Fruit fly (Drosophila melanogaster) ovary, adult (tissue): ENCODE data around the gene Sh.

Source experiments
- CG17801 ChIP-seq: fragments of 200-800 bp; optimal IDR thresholded peaks from 2 replicates; lab custom pipeline; 2019; ENCODE audit warnings: missing biosample characterization, mild to moderate bottlenecking, missing genetic modification characterization, moderate library complexity; ENCODE audit not compliant: partially characterized antibody

Gene Sh

DNA sequence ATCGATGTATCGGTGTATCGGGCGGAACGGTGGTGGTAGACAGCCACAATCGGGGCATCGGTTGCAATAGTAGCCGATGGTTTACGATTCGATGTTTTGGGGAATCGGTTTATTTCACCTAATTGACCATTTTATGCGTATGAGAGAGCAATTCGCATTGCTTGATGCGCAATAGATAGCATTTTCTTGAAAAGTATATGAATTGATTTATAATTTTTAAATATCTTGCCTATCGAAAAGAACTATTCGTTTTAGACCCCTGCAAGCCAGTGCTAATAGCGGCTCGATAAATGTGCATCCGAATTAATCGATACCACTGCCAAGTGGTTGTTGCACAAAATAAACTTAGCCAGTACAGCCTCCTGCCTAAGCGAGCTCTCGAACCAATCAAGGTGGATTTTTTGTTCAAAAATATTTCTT is 175.8 kb downstream of the Sh start, which contains the start of gene mnb:
mnb (minus strand) TSS at position 15 of the 420 bp plus-strand sequence.
- no peak for TF ChIP-seq CG17801 (GFP tag; lab: Kevin White, UChicago)

DNA sequence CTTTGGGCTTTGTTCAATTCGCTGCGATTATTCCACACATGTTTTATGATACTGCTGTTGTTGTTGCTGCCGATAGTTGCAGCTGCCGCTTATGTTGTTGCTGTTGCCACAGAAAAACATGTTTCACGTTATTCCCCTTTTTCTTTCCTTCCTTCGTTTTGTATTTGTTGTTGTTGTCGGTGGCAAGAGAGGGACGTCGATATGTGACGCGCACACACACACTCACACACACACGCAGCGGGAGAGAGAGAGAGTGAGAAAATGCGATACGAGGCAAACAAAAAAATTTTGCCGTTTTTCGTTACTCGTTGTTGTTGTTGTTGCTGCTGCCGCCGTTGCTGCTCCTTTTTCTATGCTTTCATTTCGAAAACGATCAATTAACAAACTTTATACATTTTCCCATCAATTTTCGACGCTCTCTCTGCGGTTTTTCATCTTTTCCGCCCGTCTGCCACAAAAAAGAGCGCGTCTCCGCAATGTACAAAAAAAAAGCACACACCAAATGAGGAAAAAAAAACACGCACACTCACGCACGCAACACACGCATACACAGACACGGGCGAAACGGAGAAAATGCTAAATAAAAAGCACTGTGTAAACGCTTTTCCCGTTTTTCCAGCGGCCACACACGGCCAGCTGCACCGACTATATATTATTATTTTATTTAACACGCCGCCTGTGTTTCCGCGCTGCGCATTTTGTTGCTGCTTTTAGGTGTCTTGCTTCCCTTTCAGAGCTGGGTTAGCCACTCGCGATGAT is 176.4 kb downstream of the Sh start:
- peak; percentile 29 for TF ChIP-seq CG17801 (GFP tag; lab: Kevin White, UChicago)

DNA sequence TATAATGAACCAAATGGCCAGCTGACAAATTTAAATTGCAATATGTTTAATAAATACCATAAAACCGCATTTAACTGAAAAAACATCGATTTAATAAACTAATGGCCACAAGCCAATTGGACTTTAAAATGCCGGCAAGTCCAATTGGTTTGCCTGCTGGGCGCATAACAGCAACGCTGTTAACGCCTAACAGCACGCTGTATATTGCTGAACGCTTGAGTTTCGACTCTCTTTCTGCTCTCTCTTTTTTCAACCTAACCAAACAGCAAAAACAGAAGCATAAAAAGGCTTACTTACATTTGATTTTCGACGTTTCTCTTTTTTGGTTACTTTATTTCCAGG is 177.0 kb downstream of the Sh start:
- TF ChIP-seq CG17801 (GFP tag; lab: Kevin White, UChicago) = no peak

DNA sequence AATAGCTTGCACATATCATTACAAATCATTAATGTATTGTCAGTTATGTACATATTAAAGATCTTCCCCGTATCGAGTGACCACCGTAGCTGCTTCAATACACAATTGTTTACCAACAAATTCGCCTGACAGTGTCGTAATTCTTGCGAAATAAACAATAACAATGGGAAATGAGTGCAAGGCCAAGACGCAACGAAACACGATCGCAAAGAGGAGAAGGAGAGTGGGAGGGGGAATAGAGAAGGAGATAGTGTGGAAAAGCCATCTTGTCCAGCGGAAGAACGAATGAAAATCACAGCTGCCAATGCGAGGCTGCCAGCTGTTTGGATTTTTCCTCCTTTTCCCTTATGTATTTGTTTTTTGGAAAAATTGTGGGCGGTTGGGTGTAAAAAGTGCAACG is 177.8 kb downstream of the Sh start:
- TF ChIP-seq CG17801 (GFP tag; lab: Kevin White, UChicago) = no peak

DNA sequence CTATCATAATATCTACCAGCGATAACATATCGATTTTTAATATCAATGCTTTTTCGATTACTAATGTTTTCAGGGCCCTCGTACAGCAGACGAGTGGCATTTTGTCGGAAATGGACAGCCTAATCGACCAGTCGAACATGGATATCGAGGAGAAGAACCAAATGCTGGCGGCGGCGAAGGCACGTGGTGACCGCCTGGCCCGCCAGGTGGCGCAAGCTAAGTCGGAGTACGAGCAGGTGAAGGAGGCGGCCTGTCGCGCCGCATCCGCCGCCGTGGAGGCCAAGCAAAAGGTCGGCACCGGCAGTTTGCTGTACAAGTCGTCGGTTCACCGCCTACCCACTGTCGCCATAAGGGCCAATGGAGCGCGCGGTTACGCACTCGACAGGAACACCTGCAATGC is 178.5 kb downstream of the Sh start:
- TF ChIP-seq CG17801 (GFP tag; lab: Kevin White, UChicago) = no peak

DNA sequence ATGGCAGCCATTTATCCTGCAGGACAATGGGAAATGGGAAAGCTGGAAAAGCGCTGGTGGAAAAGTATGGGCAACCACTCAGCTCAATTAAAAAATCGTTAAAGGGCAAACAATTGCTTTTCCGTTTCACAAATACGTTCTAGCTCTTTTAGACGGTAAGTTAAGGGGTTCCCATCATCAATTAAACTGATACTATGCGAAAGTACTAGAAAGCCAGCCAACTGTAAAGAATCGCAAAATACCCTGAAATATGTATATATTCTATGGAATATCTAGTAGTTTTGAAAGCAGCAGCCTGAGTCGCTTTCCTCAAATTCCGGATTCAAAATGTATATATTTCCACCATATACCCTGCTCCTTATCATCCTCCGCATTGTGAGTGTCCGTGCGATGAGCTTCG is 179.6 kb downstream of the Sh start, which contains the start of gene CG12985:
CG12985 (plus strand) TSS at position 301 of the 400 bp plus-strand sequence.
- TF ChIP-seq CG17801 (GFP tag; lab: Kevin White, UChicago) = no peak

DNA sequence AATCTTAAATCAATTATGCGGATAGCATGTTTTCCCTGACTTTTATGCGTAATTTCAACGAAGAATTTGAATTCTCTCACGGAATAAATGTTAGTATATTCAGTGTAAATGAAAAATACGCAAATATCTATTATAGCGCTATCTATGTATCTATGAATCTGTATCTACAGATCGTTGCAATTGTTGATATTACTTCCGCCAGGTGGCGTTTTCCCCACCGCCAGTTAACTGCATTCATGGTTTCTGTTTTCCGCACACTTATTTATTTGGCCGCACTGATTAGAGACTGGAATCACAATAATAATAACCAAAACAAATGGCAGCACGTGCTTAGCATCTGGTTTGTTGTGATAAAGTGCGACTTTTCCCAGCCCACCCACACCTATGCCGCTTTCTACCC is 180.3 kb downstream of the Sh start:
- TF ChIP-seq CG17801 (GFP tag; lab: Kevin White, UChicago) = no peak

DNA sequence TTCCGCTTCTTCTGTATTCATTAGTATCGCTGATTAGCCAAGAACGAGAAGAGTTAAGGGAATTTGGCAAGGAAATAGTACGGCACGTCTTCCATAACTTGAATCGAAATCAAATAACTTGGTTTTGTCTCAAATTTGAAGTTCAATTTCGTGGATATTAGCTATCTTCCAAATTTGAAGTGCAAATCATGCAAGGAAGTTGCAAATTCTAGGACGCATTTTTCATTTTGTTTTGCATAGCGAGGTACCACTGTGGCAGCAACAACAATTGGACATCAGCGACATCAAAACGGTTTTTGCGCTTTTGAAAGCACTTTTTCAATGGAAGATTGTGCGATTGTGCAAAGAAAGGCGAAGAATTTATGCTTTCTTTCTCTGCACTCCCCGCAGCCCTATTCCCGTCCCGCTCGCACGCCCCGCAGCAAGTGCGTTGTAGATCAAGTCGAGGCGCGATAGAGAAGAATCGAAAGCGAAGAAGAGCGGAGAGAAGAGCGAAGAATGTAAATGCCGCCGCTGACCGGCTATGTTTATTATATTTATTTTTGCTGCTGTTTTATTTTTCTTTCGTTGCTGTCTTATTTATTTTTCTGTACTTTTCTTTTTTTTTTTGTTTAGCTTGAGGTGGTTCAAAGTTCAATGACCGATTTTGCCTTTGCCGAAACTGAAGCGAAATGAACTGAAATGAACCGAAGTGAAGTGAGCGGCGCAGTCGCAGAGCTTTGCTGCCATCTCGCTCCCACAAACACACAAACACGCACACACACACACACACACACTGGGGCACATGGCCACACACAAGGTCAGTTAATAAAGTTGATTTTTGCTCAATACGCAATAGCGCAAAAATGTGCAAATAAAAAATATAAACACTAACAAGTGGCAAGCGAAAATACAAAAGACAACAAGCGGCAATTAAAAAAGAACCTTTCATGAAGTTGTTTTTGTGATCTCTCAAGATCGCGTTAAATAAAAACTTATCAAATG is 181.6 kb downstream of the Sh start:
- TF ChIP-seq CG17801 (GFP tag; lab: Kevin White, UChicago) = peak; percentile 74

DNA sequence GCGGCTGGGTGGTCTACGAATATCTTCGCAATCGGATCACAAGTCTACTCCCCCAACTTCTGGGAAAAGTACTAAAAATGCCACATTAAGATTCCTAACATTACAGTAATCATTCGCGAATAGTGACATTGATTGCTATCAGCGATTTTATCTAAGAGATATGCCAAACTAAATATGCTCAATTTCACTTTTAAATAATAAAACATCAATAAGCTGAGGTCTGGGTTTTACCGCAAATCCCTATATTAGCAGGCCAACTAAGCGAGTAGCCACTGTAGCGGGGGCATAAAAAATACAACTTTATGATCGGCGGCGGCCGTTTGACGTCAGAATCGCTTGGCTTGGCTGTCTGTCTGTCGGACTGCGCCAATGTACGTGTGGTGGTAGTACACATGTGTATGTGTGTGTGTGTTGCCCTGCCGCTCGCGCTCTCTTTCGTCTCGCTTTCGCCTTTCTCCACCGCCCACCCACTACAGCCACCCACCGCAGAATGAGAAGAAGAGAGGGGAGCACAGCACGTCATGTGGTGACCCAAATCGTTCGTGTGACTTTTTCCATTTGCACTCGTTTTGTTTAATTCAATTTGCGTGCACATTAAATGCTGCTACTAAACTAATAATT is 182.7 kb downstream of the Sh start:
- peak; percentile 92 for TF ChIP-seq CG17801 (GFP tag; lab: Kevin White, UChicago)

DNA sequence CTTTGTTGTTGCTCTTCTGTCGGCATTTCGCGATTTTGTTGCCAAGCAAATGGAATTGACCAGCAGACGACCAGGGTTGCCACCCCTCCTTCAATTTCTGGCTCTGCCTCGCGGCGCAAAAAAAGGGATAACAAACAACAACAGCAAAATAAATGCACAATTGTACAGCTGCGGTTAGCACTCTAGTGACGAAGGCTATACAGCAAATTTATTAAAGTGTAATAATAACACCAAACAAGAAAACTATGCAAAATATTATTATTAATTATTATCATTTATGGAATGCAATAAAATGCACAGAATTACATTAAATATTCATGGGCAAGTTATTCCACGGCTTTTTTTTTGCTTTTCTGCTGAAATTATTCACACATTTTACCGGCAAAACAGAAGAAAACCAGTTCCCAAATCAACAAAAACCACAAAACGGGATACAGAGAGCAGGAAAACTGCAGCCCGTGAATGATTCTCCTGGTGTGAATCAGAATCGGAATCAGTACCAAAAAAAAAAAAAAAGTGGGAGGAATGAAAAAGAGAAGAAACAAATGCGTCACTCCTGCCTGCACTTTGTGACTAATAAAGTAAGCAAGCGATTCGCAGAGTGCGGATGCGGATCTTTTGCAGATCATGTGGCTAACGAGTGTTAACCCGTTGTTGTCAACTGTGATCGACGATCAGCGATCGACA is 183.7 kb downstream of the Sh start:
- TF ChIP-seq CG17801 (GFP tag; lab: Kevin White, UChicago) = no peak

DNA sequence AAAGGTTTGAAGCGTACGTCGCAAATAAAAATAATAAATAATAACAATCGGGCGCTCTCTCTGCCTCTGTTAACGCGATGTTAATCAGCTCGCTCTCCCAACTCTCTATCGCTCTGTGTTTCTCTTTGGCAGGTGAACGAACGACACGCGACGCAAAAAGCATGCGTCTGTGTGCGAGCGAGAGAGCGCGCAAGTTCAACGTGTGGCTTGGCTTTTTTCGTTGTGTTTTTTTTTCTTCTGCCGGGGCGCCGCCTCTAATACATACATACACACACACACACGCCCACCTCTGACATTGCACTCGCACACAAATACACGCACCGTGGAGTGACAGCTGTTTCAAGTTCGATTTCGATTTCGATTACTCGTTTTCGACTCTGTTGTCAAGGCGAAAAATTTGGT is 184.4 kb downstream of the Sh start:
- no peak for TF ChIP-seq CG17801 (GFP tag; lab: Kevin White, UChicago)

DNA sequence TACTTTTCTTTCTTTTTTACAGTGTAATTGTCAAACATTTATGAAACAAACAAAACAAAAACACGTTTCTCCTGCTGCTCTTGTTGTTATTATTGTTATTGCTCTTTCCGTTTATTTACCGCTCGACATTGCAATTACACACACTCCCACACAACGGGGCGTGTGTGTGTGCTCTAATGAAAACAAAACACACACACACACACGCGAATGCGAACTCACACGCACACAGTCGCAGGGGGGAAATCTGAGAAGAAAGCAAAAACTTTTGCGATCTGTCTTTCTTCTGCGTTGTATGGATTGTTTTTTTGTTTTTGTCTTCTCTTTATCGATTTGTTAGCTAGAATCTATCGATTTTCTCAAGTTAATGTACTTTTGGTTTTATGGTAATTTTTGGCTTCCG is 185.1 kb downstream of the Sh start:
- no peak for TF ChIP-seq CG17801 (GFP tag; lab: Kevin White, UChicago)

DNA sequence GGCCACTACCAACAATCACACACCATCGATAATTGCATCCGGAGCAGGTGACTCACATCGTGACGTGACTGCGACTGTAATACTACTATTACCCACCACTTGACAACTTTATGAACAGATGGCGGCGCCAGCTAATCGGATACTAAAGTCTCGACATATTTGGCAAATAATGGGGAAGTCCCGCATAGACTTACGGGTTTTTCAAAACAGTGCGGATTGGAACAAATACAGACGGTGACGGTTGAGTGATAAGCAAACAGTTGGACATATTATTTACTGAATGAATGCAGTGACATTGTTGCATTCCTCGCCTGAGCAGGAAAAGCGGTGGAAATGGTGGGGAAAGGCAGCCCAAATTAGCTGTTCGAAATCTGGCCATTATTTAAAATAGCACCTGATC is 186.5 kb downstream of the Sh start:
- no peak for TF ChIP-seq CG17801 (GFP tag; lab: Kevin White, UChicago)

DNA sequence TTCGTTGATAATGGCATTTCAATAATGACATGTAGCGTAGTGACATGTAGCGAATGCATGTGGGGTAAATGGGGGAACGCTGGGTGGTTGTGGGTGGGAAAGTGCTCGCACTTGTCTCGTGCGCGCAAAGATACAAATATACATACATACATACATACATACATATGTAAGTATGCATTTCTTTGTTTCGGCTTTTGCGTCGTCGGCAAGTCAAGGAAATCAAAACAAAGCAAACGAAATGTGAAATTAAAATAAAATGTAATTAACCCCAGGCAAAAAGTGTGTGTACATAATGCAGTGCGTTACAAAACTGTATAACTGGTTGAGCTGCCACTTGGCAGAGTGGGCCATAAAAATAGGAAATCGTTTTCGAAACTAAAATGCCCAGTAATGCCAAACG is 187.4 kb downstream of the Sh start:
- no peak for TF ChIP-seq CG17801 (GFP tag; lab: Kevin White, UChicago)
